Fruit fly (Drosophila melanogaster) whole organism: ENCODE data around the gene bol.
A peak's percentile ranks its signal among the peaks of the same experiment; 100 is the strongest.

Experiments used
- CG8478 ChIP-seq: fragments of >200 bp; optimal IDR thresholded peaks from 2 replicates; lab custom pipeline; 2018; ENCODE audit warnings: inconsistent platforms
- EcR ChIP-seq, 2 experiments: fragments of >200 bp; optimal IDR thresholded peaks; 2 replicates each; lab custom pipeline; 2017; ENCODE audit warnings: missing biosample characterization in 2 of 2, missing genetic modification characterization in 2 of 2, missing genetic modification reagents in 2 of 2
- pan ChIP-seq: fragments of >200 bp; optimal IDR thresholded peaks from 2 replicates; lab custom pipeline; 2017
- psq ChIP-seq: fragments of >200 bp; optimal IDR thresholded peaks from 2 replicates; lab custom pipeline; 2017

DNA sequence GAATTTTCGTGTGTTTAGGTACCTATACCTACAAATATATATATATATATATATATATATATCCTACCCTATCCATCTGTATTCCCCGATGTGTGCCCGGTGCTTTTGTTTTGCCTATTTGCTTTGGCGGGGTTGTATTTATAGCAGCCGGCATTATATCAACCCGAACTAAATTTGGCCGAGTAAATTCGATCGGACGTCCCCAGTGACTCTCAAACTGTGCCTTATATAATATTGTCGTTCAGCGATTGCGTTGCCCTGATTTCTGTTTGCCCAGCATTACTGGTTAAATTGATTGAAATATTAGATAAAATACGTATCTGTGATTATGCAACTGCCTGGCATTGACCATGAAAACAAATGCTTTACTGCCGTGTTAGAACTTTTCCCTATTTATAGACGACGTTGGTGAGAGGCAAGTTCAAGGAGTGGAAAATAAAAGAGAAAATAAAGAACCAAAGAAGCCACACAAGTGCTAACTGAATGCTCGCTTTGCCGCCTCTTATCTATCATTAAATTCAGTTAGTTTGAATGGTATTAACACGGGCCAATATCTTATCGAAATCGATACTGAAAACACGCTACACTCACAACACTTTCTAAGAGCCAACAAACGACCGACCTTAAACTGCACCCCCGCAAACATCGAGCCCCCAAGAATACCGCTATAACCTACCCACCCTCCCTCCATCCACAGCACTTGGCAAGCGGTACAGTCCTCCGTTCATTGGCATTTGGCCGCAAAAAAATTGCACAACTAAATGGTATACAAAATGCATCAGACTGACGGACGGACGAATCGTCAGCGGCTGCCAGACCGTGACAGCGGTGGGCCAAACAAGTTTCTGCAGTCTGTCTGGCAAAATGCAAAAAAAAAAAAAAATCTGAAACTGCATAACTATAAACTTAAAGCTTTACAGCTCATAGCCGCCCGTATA lies 78.1 kb downstream of the bol start:
- TF ChIP-seq EcR (GFP tag; optimal IDR thresholded peaks at IDR 0.05; lab: Kevin White, UChicago) (peak; percentile 40 to 69), pan (lab: Kevin White, UChicago) (no peak), CG8478 (lab: Kevin White, UChicago) (no peak), psq (lab: Kevin White, UChicago) (no peak)
